Worm (Caenorhabditis elegans) whole organism, mixed stage, embryonic: ENCODE results near the gene col-148.

ENCODE experiments used
- M03D4.4 ChIP-seq: sonication (generic microtip); optimal IDR thresholded peaks from 2 replicates; lab custom pipeline; 2017; ENCODE audit warnings: mild to moderate bottlenecking, missing genetic modification characterization, missing compliant biosample characterization
- cnd-1 ChIP-seq: fragments of 200-800 bp; sonication (Bioruptor generic); optimal IDR thresholded peaks from 2 replicates; lab custom pipeline; 2018; ENCODE audit warnings: mild to moderate bottlenecking, missing genetic modification characterization, missing compliant biosample characterization
- elt-1 ChIP-seq: sonication (generic microtip); optimal IDR thresholded peaks from 2 replicates; lab custom pipeline; 2017; ENCODE audit warnings: missing genetic modification characterization, mild to moderate bottlenecking, missing compliant biosample characterization, antibody characterized with exemption, moderate library complexity, borderline replicate concordance; ENCODE audit not compliant: insufficient read depth
- elt-3 ChIP-seq: fragments of 150-350 bp; optimal IDR thresholded peaks from 2 replicates; lab custom pipeline; 2014; ENCODE audit warnings: missing biosample characterization, missing genetic modification characterization
- mab-5 ChIP-seq: fragments of 150-350 bp; optimal IDR thresholded peaks from 2 replicates; lab custom pipeline; 2014; ENCODE audit warnings: missing biosample characterization, missing genetic modification characterization
- mep-1 ChIP-seq: fragments of 150-350 bp; optimal IDR thresholded peaks from 2 replicates; lab custom pipeline; 2017; ENCODE audit warnings: missing biosample characterization, missing genetic modification reagents, missing genetic modification characterization, inconsistent platforms
- nhr-12 ChIP-seq: fragments of 150-350 bp; optimal IDR thresholded peaks from 2 replicates; lab custom pipeline; 2014; ENCODE audit warnings: missing biosample characterization, missing genetic modification characterization
- nhr-237 ChIP-seq: fragments of 150-350 bp; optimal IDR thresholded peaks from 2 replicates; lab custom pipeline; 2014; ENCODE audit warnings: missing biosample characterization, missing genetic modification characterization
- pha-4 ChIP-seq: fragments of 150-350 bp; optimal IDR thresholded peaks from 2 replicates; lab custom pipeline; 2018; ENCODE audit warnings: missing biosample characterization, missing genetic modification reagents, missing genetic modification characterization
- sem-2 ChIP-seq: fragments of 200-800 bp; sonication (Bioruptor generic); optimal IDR thresholded peaks from 2 replicates; lab custom pipeline; 2018; ENCODE audit warnings: mild to moderate bottlenecking, missing genetic modification characterization, missing compliant biosample characterization
- snpc-4 ChIP-seq: fragments of 150-350 bp; optimal IDR thresholded peaks from 2 replicates; lab custom pipeline; 2014; ENCODE audit warnings: missing biosample characterization, missing genetic modification characterization
- unc-62 ChIP-seq: fragments of 150-350 bp; optimal IDR thresholded peaks from 2 replicates; lab custom pipeline; 2014; ENCODE audit warnings: missing biosample characterization, missing genetic modification reagents, missing genetic modification characterization
- ztf-11 ChIP-seq: fragments of 150-350 bp; optimal IDR thresholded peaks from 2 replicates; lab custom pipeline; 2014; ENCODE audit warnings: missing biosample characterization, missing genetic modification characterization

ce11 chrV:10233330-10233729 lies 8.2 kb upstream of the col-148 start, which contains the start of gene str-182:
- TF ChIP-seq unc-62 (GFP tag; lab: Kevin White, UChicago) (no peak), pha-4 (tag; lab: Kevin White, UChicago) (no peak), mab-5 (tag; lab: Kevin White, UChicago) (no peak), sem-2 (GFP tag; lab: Kevin White, UChicago) (no peak), M03D4.4 (no peak), cnd-1 (tag; lab: Kevin White, UChicago) (no peak), ztf-11 (tag; lab: Kevin White, UChicago) (no peak), elt-1 (no peak), nhr-12 (tag; lab: Kevin White, UChicago) (no peak), nhr-237 (no peak), mep-1 (tag; lab: Kevin White, UChicago) (no peak), snpc-4 (tag; lab: Kevin White, UChicago) (no peak), elt-3 (no peak)
